Fruit fly (Drosophila melanogaster) whole organism, prepupa: Measurements from ENCODE around the gene syd.
A peak's percentile ranks its signal among the peaks of the same experiment; 100 is the strongest.

ENCODE experiments used
- CG10669 ChIP-seq: fragments of 200-800 bp; sonication (Bioruptor generic); optimal IDR thresholded peaks from 3 replicates; lab custom pipeline; 2018; ENCODE audit warnings: missing biosample characterization, mild to moderate bottlenecking, missing genetic modification characterization, moderate library complexity
- CG11902 ChIP-seq: fragments of 200-800 bp; sonication (Bioruptor generic); optimal IDR thresholded peaks from 3 replicates; lab custom pipeline; 2016; ENCODE audit warnings: missing biosample characterization, missing genetic modification characterization
- CG15336 ChIP-seq: fragments of 200-800 bp; sonication (Bioruptor generic); IDR thresholded peaks from 2 replicates; pipeline ENCODE4 v1.3.6; 2022; ENCODE audit warnings: missing biosample characterization, missing genetic modification characterization
- CG3032 ChIP-seq: fragments of 200-800 bp; optimal IDR thresholded peaks from 2 replicates; lab custom pipeline; 2019; ENCODE audit warnings: missing biosample characterization, mild to moderate bottlenecking, missing genetic modification characterization, moderate library complexity
- CG31627 ChIP-seq: fragments of 200-800 bp; sonication (Bioruptor generic); optimal IDR thresholded peaks from 3 replicates; lab custom pipeline; 2016; ENCODE audit warnings: missing biosample characterization, missing genetic modification characterization
- CG32006 ChIP-seq: fragments of 200-800 bp; sonication (Bioruptor generic); optimal IDR thresholded peaks from 3 replicates; lab custom pipeline; 2017; ENCODE audit warnings: missing biosample characterization, mild to moderate bottlenecking, missing genetic modification characterization
- CG3919 ChIP-seq: fragments of 200-800 bp; sonication (Bioruptor generic); optimal IDR thresholded peaks from 3 replicates; lab custom pipeline; 2016; ENCODE audit warnings: missing biosample characterization, missing genetic modification characterization
- CG4318 ChIP-seq: fragments of 200-800 bp; sonication (Bioruptor generic); optimal IDR thresholded peaks from 3 replicates; lab custom pipeline; 2017; ENCODE audit warnings: missing biosample characterization, mild to moderate bottlenecking, missing genetic modification characterization
- CG6163 ChIP-seq: fragments of 200-800 bp; sonication (Bioruptor generic); IDR thresholded peaks from 3 replicates; pipeline ENCODE4 v1.3.6; 2022; ENCODE audit warnings: missing biosample characterization, missing genetic modification characterization
- CG6276 ChIP-seq: fragments of 200-800 bp; sonication (Bioruptor generic); optimal IDR thresholded peaks from 2 replicates; lab custom pipeline; 2017; ENCODE audit warnings: missing biosample characterization, mild to moderate bottlenecking, missing genetic modification characterization
- CG6792 ChIP-seq: fragments of 200-800 bp; sonication (Bioruptor generic); optimal IDR thresholded peaks from 3 replicates; lab custom pipeline; 2016; ENCODE audit warnings: missing biosample characterization, missing genetic modification characterization
- CG6854 ChIP-seq: fragments of 200-800 bp; sonication (Bioruptor generic); optimal IDR thresholded peaks from 2 replicates; lab custom pipeline; 2017; ENCODE audit warnings: missing biosample characterization, mild to moderate bottlenecking, missing genetic modification characterization
- CG7368 ChIP-seq: fragments of 200-800 bp; sonication (Bioruptor generic); optimal IDR thresholded peaks from 3 replicates; lab custom pipeline; 2016; ENCODE audit warnings: missing biosample characterization, missing genetic modification characterization
- CG8119 ChIP-seq: fragments of 200-800 bp; sonication (Bioruptor generic); IDR thresholded peaks from 3 replicates; pipeline ENCODE4 v1.3.6; 2022; ENCODE audit warnings: missing biosample characterization, missing genetic modification characterization
- CG8319 ChIP-seq: fragments of 200-800 bp; sonication (Bioruptor generic); optimal IDR thresholded peaks from 3 replicates; lab custom pipeline; 2016; ENCODE audit warnings: missing biosample characterization, missing genetic modification characterization
- CG9139 ChIP-seq: fragments of 200-800 bp; sonication (Bioruptor generic); optimal IDR thresholded peaks from 3 replicates; lab custom pipeline; 2017; ENCODE audit warnings: missing biosample characterization, mild to moderate bottlenecking, missing genetic modification characterization
- Eip75B ChIP-seq: fragments of 200-800 bp; sonication (Bioruptor generic); optimal IDR thresholded peaks from 3 replicates; lab custom pipeline; 2016; ENCODE audit warnings: missing biosample characterization, missing genetic modification characterization
- Eip78C ChIP-seq: fragments of 200-800 bp; sonication (Bioruptor generic); peaks from one replicate; lab custom pipeline; 2016; ENCODE audit warnings: missing biosample characterization, missing genetic modification characterization
- Ets21C ChIP-seq: fragments of 200-800 bp; sonication (Bioruptor generic); optimal IDR thresholded peaks from 3 replicates; lab custom pipeline; 2016; ENCODE audit warnings: missing biosample characterization, missing genetic modification characterization
- Ets96B ChIP-seq: fragments of 200-800 bp; optimal IDR thresholded peaks from 2 replicates; lab custom pipeline; 2019; ENCODE audit warnings: missing biosample characterization, mild to moderate bottlenecking, missing genetic modification characterization, moderate library complexity
- Hr38 ChIP-seq: sonication (Bioruptor generic); optimal IDR thresholded peaks from 2 replicates; lab custom pipeline; 2016; ENCODE audit warnings: missing biosample characterization, missing genetic modification characterization
- Hr39 ChIP-seq: fragments of 200-800 bp; sonication (Bioruptor generic); optimal IDR thresholded peaks from 2 replicates; lab custom pipeline; 2016; ENCODE audit warnings: missing biosample characterization, missing genetic modification characterization
- Hr4 ChIP-seq: fragments of 200-800 bp; sonication (Bioruptor generic); optimal IDR thresholded peaks from 3 replicates; lab custom pipeline; 2016; ENCODE audit warnings: missing biosample characterization, missing genetic modification characterization
- Met ChIP-seq: fragments of 200-800 bp; sonication (Bioruptor generic); optimal IDR thresholded peaks from 3 replicates; lab custom pipeline; 2016; ENCODE audit warnings: missing biosample characterization, missing genetic modification characterization
- Smox ChIP-seq: fragments of 200-800 bp; sonication (Bioruptor generic); optimal IDR thresholded peaks from 3 replicates; lab custom pipeline; 2016; ENCODE audit warnings: missing biosample characterization, missing genetic modification characterization
- Sox102F ChIP-seq: fragments of 200-800 bp; sonication (Bioruptor generic); optimal IDR thresholded peaks from 2 replicates; lab custom pipeline; 2016; ENCODE audit warnings: missing biosample characterization, mild to moderate bottlenecking, missing genetic modification characterization
- achi ChIP-seq: fragments of 200-800 bp; sonication (Bioruptor generic); optimal IDR thresholded peaks from 3 replicates; lab custom pipeline; 2016; ENCODE audit warnings: missing biosample characterization, missing genetic modification characterization
- acj6 ChIP-seq: fragments of 200-800 bp; sonication (Bioruptor generic); optimal IDR thresholded peaks from 3 replicates; lab custom pipeline; 2016; ENCODE audit warnings: missing biosample characterization, missing genetic modification characterization
- cyc ChIP-seq: fragments of 200-800 bp; sonication (Bioruptor generic); optimal IDR thresholded peaks from 3 replicates; lab custom pipeline; 2016; ENCODE audit warnings: missing biosample characterization, missing genetic modification characterization
- dac ChIP-seq: fragments of 200-800 bp; sonication (Bioruptor generic); optimal IDR thresholded peaks from 2 replicates; lab custom pipeline; 2017; ENCODE audit warnings: missing biosample characterization, mild to moderate bottlenecking, missing genetic modification characterization
- dsx ChIP-seq: fragments of 200-800 bp; optimal IDR thresholded peaks from 3 replicates; lab custom pipeline; 2019; ENCODE audit warnings: missing biosample characterization, mild to moderate bottlenecking, missing genetic modification characterization, moderate library complexity; ENCODE audit not compliant: poor library complexity, severe bottlenecking
- eg ChIP-seq: fragments of 200-800 bp; sonication (Bioruptor generic); IDR thresholded peaks from 3 replicates; pipeline ENCODE4 v1.3.6; 2022; ENCODE audit warnings: missing biosample characterization, missing genetic modification characterization
- esn ChIP-seq: fragments of 200-800 bp; sonication (Bioruptor generic); optimal IDR thresholded peaks from 2 replicates; lab custom pipeline; 2016; ENCODE audit warnings: missing biosample characterization, mild to moderate bottlenecking, missing genetic modification characterization, moderate library complexity
- fd85E ChIP-seq: fragments of 200-800 bp; sonication (Bioruptor generic); optimal IDR thresholded peaks from 3 replicates; lab custom pipeline; 2016; ENCODE audit warnings: missing biosample characterization, missing genetic modification characterization
- fkh ChIP-seq: fragments of 200-800 bp; sonication (Bioruptor generic); optimal IDR thresholded peaks from 3 replicates; lab custom pipeline; 2017; ENCODE audit warnings: missing biosample characterization, mild to moderate bottlenecking, missing genetic modification characterization, moderate library complexity
- lz ChIP-seq: fragments of 200-800 bp; sonication (Bioruptor generic); optimal IDR thresholded peaks from 3 replicates; lab custom pipeline; 2016; ENCODE audit warnings: missing biosample characterization, missing genetic modification characterization
- net ChIP-seq: fragments of 200-800 bp; sonication (Bioruptor generic); optimal IDR thresholded peaks from 3 replicates; lab custom pipeline; 2016; ENCODE audit warnings: missing biosample characterization, missing genetic modification characterization
- pdm3 ChIP-seq: fragments of 200-800 bp; sonication (Bioruptor generic); optimal IDR thresholded peaks from 3 replicates; lab custom pipeline; 2016; ENCODE audit warnings: missing biosample characterization, missing genetic modification characterization
- spab ChIP-seq: fragments of 200-800 bp; sonication (Bioruptor generic); optimal IDR thresholded peaks from 2 replicates; lab custom pipeline; 2017; ENCODE audit warnings: missing biosample characterization, mild to moderate bottlenecking, missing genetic modification characterization, missing genetic modification reagents
- ss ChIP-seq, 2 experiments: fragments of 200-800 bp; sonication (Bioruptor generic); optimal IDR thresholded peaks; 2 replicates in 1 of 2; 3 replicates in 1 of 2; lab custom pipeline; 2017 to 2018; ENCODE audit warnings: mild to moderate bottlenecking in 2 of 2, missing biosample characterization in 2 of 2, missing genetic modification characterization in 2 of 2, moderate library complexity in 1 of 2
- svp ChIP-seq: fragments of 200-800 bp; sonication (Bioruptor generic); peaks from one replicate; lab custom pipeline; 2016; ENCODE audit warnings: missing biosample characterization, missing genetic modification characterization
- topi ChIP-seq: fragments of 200-800 bp; sonication (Bioruptor generic); optimal IDR thresholded peaks from 3 replicates; lab custom pipeline; 2016; ENCODE audit warnings: missing biosample characterization, missing genetic modification characterization
- vri ChIP-seq: fragments of 200-800 bp; sonication (Bioruptor generic); optimal IDR thresholded peaks from 3 replicates; lab custom pipeline; 2016; ENCODE audit warnings: missing biosample characterization, mild to moderate bottlenecking, missing genetic modification characterization

The syd gene

DNA sequence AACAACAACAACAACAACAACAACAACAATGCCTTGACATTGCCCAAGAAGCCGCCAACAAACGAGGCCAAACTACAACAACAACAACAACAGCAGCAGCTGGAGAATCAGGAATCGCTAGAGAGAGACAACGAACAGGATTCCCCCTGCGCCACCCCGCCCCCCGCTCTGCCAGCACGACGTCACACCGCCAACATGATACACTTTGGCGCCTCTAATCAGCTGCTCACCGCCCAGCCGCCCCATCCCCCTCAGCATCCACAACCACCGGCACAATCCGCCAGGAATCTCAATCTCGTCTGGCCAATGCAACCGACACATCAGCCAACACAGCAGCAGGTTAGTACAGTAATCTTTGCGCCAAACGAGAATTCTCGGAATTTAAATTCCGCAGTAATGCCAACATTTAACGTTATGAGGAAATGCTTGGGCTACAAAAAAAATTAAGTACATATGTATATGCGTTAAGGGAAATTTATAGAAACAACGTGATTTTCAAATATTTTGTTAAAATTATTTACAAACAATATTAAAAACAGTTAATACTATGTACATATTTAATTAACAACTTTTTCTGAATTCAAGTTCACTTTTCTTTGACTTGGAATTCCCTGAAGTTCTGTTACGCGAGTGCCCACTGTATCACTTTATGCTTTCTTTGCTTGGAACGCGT lies 66.1 kb downstream of the syd start (continued):
- TF ChIP-seq ss (GFP tag; optimal IDR thresholded peaks at IDR 0.05; lab: Kevin White, UChicago) (peak; percentile 68 to 86), CG4318 (GFP tag; lab: Kevin White, UChicago) (peak; percentile 83), fd85E (GFP tag; lab: Kevin White, UChicago) (peak; percentile 28), CG6792 (GFP tag; lab: Kevin White, UChicago) (peak; percentile 71), CG15336 (peak; percentile 90), Ets21C (GFP tag; lab: Kevin White, UChicago) (peak; percentile 34), Ets96B (tag; lab: Kevin White, UChicago) (peak; percentile 81), CG10669 (GFP tag; lab: Kevin White, UChicago) (peak; percentile 69), Hr38 (GFP tag; lab: Kevin White, UChicago) (no peak)

DNA sequence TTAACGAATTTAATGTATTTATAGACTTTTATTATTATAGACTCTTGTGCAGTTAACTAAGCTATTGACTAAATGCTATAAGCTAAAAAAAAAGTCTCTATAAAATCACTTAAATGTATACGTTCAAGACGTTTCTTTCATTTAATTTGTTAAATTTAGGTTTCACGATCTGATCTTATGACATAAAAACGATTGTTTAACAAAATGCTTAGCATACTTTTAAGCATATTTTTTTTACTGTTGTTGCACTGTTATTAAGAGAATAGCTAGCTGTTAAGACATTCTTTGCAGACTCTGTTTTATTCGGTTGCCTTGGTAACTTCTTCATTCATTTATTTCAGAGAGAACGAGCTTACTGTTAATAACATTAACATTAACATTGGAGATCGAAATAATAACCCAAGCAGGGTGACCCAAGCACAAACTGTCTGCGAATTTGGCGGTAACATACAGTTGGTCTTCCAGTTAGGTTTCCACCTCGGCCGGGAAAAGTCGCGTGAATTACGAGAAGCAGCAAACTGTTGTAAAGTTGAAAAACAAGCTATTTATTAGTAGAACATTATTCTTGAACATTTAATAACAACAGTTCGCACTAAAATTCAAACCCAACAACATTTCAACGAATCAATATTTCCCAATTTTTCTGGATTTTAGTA lies 67.2 kb downstream of the syd start, which contains the start of gene CG32365:
Gene CG32365 (plus strand): TSS at position 462 of the 656 bp plus-strand sequence.
- TF ChIP-seq acj6 (GFP tag; lab: Kevin White, UChicago) = no peak
- TF ChIP-seq fkh = no peak
- no peak for TF ChIP-seq CG7368 (GFP tag; lab: Kevin White, UChicago)
- TF ChIP-seq CG6163 = 0 out of 3 replicates have a peak, but pooled peaks have one; percentile 18
- TF ChIP-seq topi (GFP tag; lab: Kevin White, UChicago) = peak; percentile 19
- no peak for TF ChIP-seq CG31627 (GFP tag; lab: Kevin White, UChicago)
- no peak for TF ChIP-seq CG9139 (GFP tag; lab: Kevin White, UChicago)
- TF ChIP-seq CG15336 = no peak
- peak; percentile 32 for TF ChIP-seq Met (GFP tag; lab: Kevin White, UChicago)
- no peak; the same call in 2 of the 3 replicates for TF ChIP-seq CG8119 (GFP tag; lab: Robert Waterston, UW)
- TF ChIP-seq CG6854 = no peak
- TF ChIP-seq Sox102F (GFP tag; lab: Kevin White, UChicago) = peak; percentile 14
- TF ChIP-seq CG3919 = peak; percentile 42
- TF ChIP-seq eg (GFP tag; lab: Robert Waterston, UW) = peak; percentile 48; the same call in 1 of the 3 replicates
- peak; percentile 9 for TF ChIP-seq svp (GFP tag; lab: Kevin White, UChicago)
- peak; percentile 53 for TF ChIP-seq net (GFP tag; lab: Kevin White, UChicago)
- TF ChIP-seq CG10669 (GFP tag; lab: Kevin White, UChicago) = no peak
- TF ChIP-seq Smox = no peak
- no peak for TF ChIP-seq Eip75B (GFP tag; lab: Kevin White, UChicago)
- no peak for TF ChIP-seq spab (GFP tag; lab: Kevin White, UChicago)
- TF ChIP-seq vri (GFP tag; lab: Kevin White, UChicago) = peak; percentile 28
- no peak for TF ChIP-seq dac
- TF ChIP-seq CG11902 (GFP tag; lab: Kevin White, UChicago) = no peak
- TF ChIP-seq Eip78C (GFP tag; lab: Kevin White, UChicago) = peak; percentile 71
- TF ChIP-seq Ets96B (tag; lab: Kevin White, UChicago) = no peak
- no peak for TF ChIP-seq lz (GFP tag; lab: Kevin White, UChicago)
- TF ChIP-seq cyc (GFP tag; lab: Kevin White, UChicago) = no peak
- TF ChIP-seq CG8319 (GFP tag; lab: Kevin White, UChicago) = peak; percentile 9
- no peak for TF ChIP-seq CG4318 (GFP tag; lab: Kevin White, UChicago)
- peak; percentile 26 for TF ChIP-seq dsx (GFP tag; lab: Kevin White, UChicago)
- no peak for TF ChIP-seq CG3032 (tag; lab: Kevin White, UChicago)
- TF ChIP-seq esn (GFP tag; lab: Kevin White, UChicago) = no peak
- no peak for TF ChIP-seq Ets21C (GFP tag; lab: Kevin White, UChicago)
- TF ChIP-seq achi (GFP tag; lab: Kevin White, UChicago) = no peak
- TF ChIP-seq Hr39 (GFP tag; lab: Kevin White, UChicago) = no peak
- no peak for TF ChIP-seq CG6276 (GFP tag; lab: Kevin White, UChicago)
- TF ChIP-seq pdm3 = no peak
- no peak for TF ChIP-seq Hr4
- no peak for TF ChIP-seq CG32006 (GFP tag; lab: Kevin White, UChicago)
- no peak for TF ChIP-seq ss (GFP tag; optimal IDR thresholded peaks at IDR 0.05; lab: Kevin White, UChicago)
